Worm (Caenorhabditis elegans) whole organism, late embryonic: ENCODE results near the gene pck-1.
A peak's percentile ranks its signal among the peaks of the same experiment; 100 is the strongest.

ENCODE experiments used
- ama-1 ChIP-seq: fragments of 150-350 bp; optimal IDR thresholded peaks from 2 replicates; lab custom pipeline; 2014
- pat-9 ChIP-seq: fragments of 200-800 bp; sonication (Bioruptor generic); optimal IDR thresholded peaks from 2 replicates; lab custom pipeline; 2018; ENCODE audit warnings: mild to moderate bottlenecking, missing genetic modification characterization, moderate library complexity, missing compliant biosample characterization

- TF ChIP-seq pat-9 (tag; lab: Kevin White, UChicago) (peak; percentile 59), ama-1 (lab: Kevin White, UChicago) (no peak)
These were observed 30.1 kb upstream of the pck-1 start for ce11 chrIII:96196-96595.
